Worm (Caenorhabditis elegans): ENCODE measurements around the gene srxa-6.

ce11 chrV:20727458-20727857 lies 7.3 kb upstream of the srxa-6 start:
- no peak for TF ChIP-seq flt-1 (GFP tag; IDR thresholded peaks at IDR 0.05)
- TF ChIP-seq tab-1 (GFP tag; IDR thresholded peaks at IDR 0.05): no peak
- no peak for TF ChIP-seq T22C8.4 (GFP tag; IDR thresholded peaks at IDR 0.05)

All from whole organism, midembryonic.